Fruit fly (Drosophila melanogaster) whole organism, prepupa: ENCODE results near the gene CG8349.

Source experiments
- CG10669 ChIP-seq: fragments of 200-800 bp; sonication (Bioruptor generic); optimal IDR thresholded peaks from 3 replicates; lab custom pipeline; 2018; ENCODE audit warnings: missing biosample characterization, mild to moderate bottlenecking, missing genetic modification characterization, moderate library complexity
- CG11294 ChIP-seq: fragments of 200-800 bp; sonication (Bioruptor generic); IDR thresholded peaks from 2 replicates; pipeline ENCODE4 v1.3.6; 2022; ENCODE audit warnings: missing biosample characterization, missing genetic modification characterization
- CG11762 ChIP-seq: fragments of 200-800 bp; sonication (Bioruptor generic); optimal IDR thresholded peaks from 3 replicates; lab custom pipeline; 2016; ENCODE audit warnings: missing biosample characterization, missing genetic modification characterization; ENCODE audit not compliant: insufficient read depth
- CG11902 ChIP-seq: fragments of 200-800 bp; sonication (Bioruptor generic); optimal IDR thresholded peaks from 3 replicates; lab custom pipeline; 2016; ENCODE audit warnings: missing biosample characterization, missing genetic modification characterization
- CG16779 ChIP-seq: fragments of 200-800 bp; sonication (Bioruptor generic); optimal IDR thresholded peaks from 3 replicates; lab custom pipeline; 2017; ENCODE audit warnings: missing biosample characterization, mild to moderate bottlenecking, missing genetic modification characterization
- CG3032 ChIP-seq: fragments of 200-800 bp; optimal IDR thresholded peaks from 2 replicates; lab custom pipeline; 2019; ENCODE audit warnings: missing biosample characterization, mild to moderate bottlenecking, missing genetic modification characterization, moderate library complexity
- CG32006 ChIP-seq: fragments of 200-800 bp; sonication (Bioruptor generic); optimal IDR thresholded peaks from 3 replicates; lab custom pipeline; 2017; ENCODE audit warnings: missing biosample characterization, mild to moderate bottlenecking, missing genetic modification characterization
- CG34406 ChIP-seq: fragments of 200-800 bp; sonication (Bioruptor generic); optimal IDR thresholded peaks from 3 replicates; lab custom pipeline; 2016; ENCODE audit warnings: missing biosample characterization, missing genetic modification characterization
- CG3919 ChIP-seq: fragments of 200-800 bp; sonication (Bioruptor generic); optimal IDR thresholded peaks from 3 replicates; lab custom pipeline; 2016; ENCODE audit warnings: missing biosample characterization, missing genetic modification characterization
- CG4318 ChIP-seq: fragments of 200-800 bp; sonication (Bioruptor generic); optimal IDR thresholded peaks from 3 replicates; lab custom pipeline; 2017; ENCODE audit warnings: missing biosample characterization, mild to moderate bottlenecking, missing genetic modification characterization
- CG6163 ChIP-seq: fragments of 200-800 bp; sonication (Bioruptor generic); IDR thresholded peaks from 3 replicates; pipeline ENCODE4 v1.3.6; 2022; ENCODE audit warnings: missing biosample characterization, missing genetic modification characterization
- CG6276 ChIP-seq: fragments of 200-800 bp; sonication (Bioruptor generic); optimal IDR thresholded peaks from 2 replicates; lab custom pipeline; 2017; ENCODE audit warnings: missing biosample characterization, mild to moderate bottlenecking, missing genetic modification characterization
- CG6808 ChIP-seq: fragments of 200-800 bp; sonication (Bioruptor generic); optimal IDR thresholded peaks from 3 replicates; lab custom pipeline; 2017; ENCODE audit warnings: missing biosample characterization, missing genetic modification characterization, mild to moderate bottlenecking, moderate library complexity, missing genetic modification reagents
- CG6854 ChIP-seq: fragments of 200-800 bp; sonication (Bioruptor generic); optimal IDR thresholded peaks from 2 replicates; lab custom pipeline; 2017; ENCODE audit warnings: missing biosample characterization, mild to moderate bottlenecking, missing genetic modification characterization
- CG7368 ChIP-seq: fragments of 200-800 bp; sonication (Bioruptor generic); optimal IDR thresholded peaks from 3 replicates; lab custom pipeline; 2016; ENCODE audit warnings: missing biosample characterization, missing genetic modification characterization
- CG8119 ChIP-seq: fragments of 200-800 bp; sonication (Bioruptor generic); IDR thresholded peaks from 3 replicates; pipeline ENCODE4 v1.3.6; 2022; ENCODE audit warnings: missing biosample characterization, missing genetic modification characterization
- CG8319 ChIP-seq: fragments of 200-800 bp; sonication (Bioruptor generic); optimal IDR thresholded peaks from 3 replicates; lab custom pipeline; 2016; ENCODE audit warnings: missing biosample characterization, missing genetic modification characterization
- CG9139 ChIP-seq: fragments of 200-800 bp; sonication (Bioruptor generic); optimal IDR thresholded peaks from 3 replicates; lab custom pipeline; 2017; ENCODE audit warnings: missing biosample characterization, mild to moderate bottlenecking, missing genetic modification characterization
- Eip75B ChIP-seq: fragments of 200-800 bp; sonication (Bioruptor generic); optimal IDR thresholded peaks from 3 replicates; lab custom pipeline; 2016; ENCODE audit warnings: missing biosample characterization, missing genetic modification characterization
- Eip78C ChIP-seq: fragments of 200-800 bp; sonication (Bioruptor generic); peaks from one replicate; lab custom pipeline; 2016; ENCODE audit warnings: missing biosample characterization, missing genetic modification characterization
- Eip93F ChIP-seq: fragments of 200-800 bp; sonication (Bioruptor generic); optimal IDR thresholded peaks from 2 replicates; lab custom pipeline; 2016; ENCODE audit warnings: missing biosample characterization, mild to moderate bottlenecking, missing genetic modification characterization
- Ets96B ChIP-seq: fragments of 200-800 bp; optimal IDR thresholded peaks from 2 replicates; lab custom pipeline; 2019; ENCODE audit warnings: missing biosample characterization, mild to moderate bottlenecking, missing genetic modification characterization, moderate library complexity
- Gug ChIP-seq: fragments of 200-800 bp; sonication (Bioruptor generic); IDR thresholded peaks from 2 replicates; pipeline ENCODE4 v1.3.6; 2022; ENCODE audit warnings: missing biosample characterization, missing genetic modification characterization
- Hr38 ChIP-seq: sonication (Bioruptor generic); optimal IDR thresholded peaks from 2 replicates; lab custom pipeline; 2016; ENCODE audit warnings: missing biosample characterization, missing genetic modification characterization
- Hr39 ChIP-seq: fragments of 200-800 bp; sonication (Bioruptor generic); optimal IDR thresholded peaks from 2 replicates; lab custom pipeline; 2016; ENCODE audit warnings: missing biosample characterization, missing genetic modification characterization
- Hr4 ChIP-seq: fragments of 200-800 bp; sonication (Bioruptor generic); optimal IDR thresholded peaks from 3 replicates; lab custom pipeline; 2016; ENCODE audit warnings: missing biosample characterization, missing genetic modification characterization
- Lpt ChIP-seq: fragments of 200-800 bp; sonication (Bioruptor generic); optimal IDR thresholded peaks from 3 replicates; lab custom pipeline; 2016; ENCODE audit warnings: missing biosample characterization, missing genetic modification characterization
- Met ChIP-seq: fragments of 200-800 bp; sonication (Bioruptor generic); optimal IDR thresholded peaks from 3 replicates; lab custom pipeline; 2016; ENCODE audit warnings: missing biosample characterization, missing genetic modification characterization
- OdsH ChIP-seq: fragments of 200-800 bp; sonication (Bioruptor generic); optimal IDR thresholded peaks from 3 replicates; lab custom pipeline; 2016; ENCODE audit warnings: missing biosample characterization, missing genetic modification characterization
- Sox14 ChIP-seq: fragments of 200-800 bp; sonication (Bioruptor generic); optimal IDR thresholded peaks from 3 replicates; lab custom pipeline; 2016; ENCODE audit warnings: missing biosample characterization, missing genetic modification characterization
- Sox15 ChIP-seq: fragments of 200-800 bp; sonication (Bioruptor generic); optimal IDR thresholded peaks from 3 replicates; lab custom pipeline; 2016; ENCODE audit warnings: missing biosample characterization, missing genetic modification characterization
- achi ChIP-seq: fragments of 200-800 bp; sonication (Bioruptor generic); optimal IDR thresholded peaks from 3 replicates; lab custom pipeline; 2016; ENCODE audit warnings: missing biosample characterization, missing genetic modification characterization
- acj6 ChIP-seq: fragments of 200-800 bp; sonication (Bioruptor generic); optimal IDR thresholded peaks from 3 replicates; lab custom pipeline; 2016; ENCODE audit warnings: missing biosample characterization, missing genetic modification characterization
- cyc ChIP-seq: fragments of 200-800 bp; sonication (Bioruptor generic); optimal IDR thresholded peaks from 3 replicates; lab custom pipeline; 2016; ENCODE audit warnings: missing biosample characterization, missing genetic modification characterization
- dac ChIP-seq: fragments of 200-800 bp; sonication (Bioruptor generic); optimal IDR thresholded peaks from 2 replicates; lab custom pipeline; 2017; ENCODE audit warnings: missing biosample characterization, mild to moderate bottlenecking, missing genetic modification characterization
- dsx ChIP-seq: fragments of 200-800 bp; optimal IDR thresholded peaks from 3 replicates; lab custom pipeline; 2019; ENCODE audit warnings: missing biosample characterization, mild to moderate bottlenecking, missing genetic modification characterization, moderate library complexity; ENCODE audit not compliant: poor library complexity, severe bottlenecking
- esn ChIP-seq: fragments of 200-800 bp; sonication (Bioruptor generic); optimal IDR thresholded peaks from 2 replicates; lab custom pipeline; 2016; ENCODE audit warnings: missing biosample characterization, mild to moderate bottlenecking, missing genetic modification characterization, moderate library complexity
- fd59A ChIP-seq: fragments of 200-800 bp; sonication (Bioruptor generic); optimal IDR thresholded peaks from 2 replicates; lab custom pipeline; 2017; ENCODE audit warnings: missing biosample characterization, mild to moderate bottlenecking, missing genetic modification characterization, missing genetic modification reagents
- fd85E ChIP-seq: fragments of 200-800 bp; sonication (Bioruptor generic); optimal IDR thresholded peaks from 3 replicates; lab custom pipeline; 2016; ENCODE audit warnings: missing biosample characterization, missing genetic modification characterization
- fkh ChIP-seq: fragments of 200-800 bp; sonication (Bioruptor generic); optimal IDR thresholded peaks from 3 replicates; lab custom pipeline; 2017; ENCODE audit warnings: missing biosample characterization, mild to moderate bottlenecking, missing genetic modification characterization, moderate library complexity
- lz ChIP-seq: fragments of 200-800 bp; sonication (Bioruptor generic); optimal IDR thresholded peaks from 3 replicates; lab custom pipeline; 2016; ENCODE audit warnings: missing biosample characterization, missing genetic modification characterization
- net ChIP-seq: fragments of 200-800 bp; sonication (Bioruptor generic); optimal IDR thresholded peaks from 3 replicates; lab custom pipeline; 2016; ENCODE audit warnings: missing biosample characterization, missing genetic modification characterization
- pdm3 ChIP-seq: fragments of 200-800 bp; sonication (Bioruptor generic); optimal IDR thresholded peaks from 3 replicates; lab custom pipeline; 2016; ENCODE audit warnings: missing biosample characterization, missing genetic modification characterization
- salr ChIP-seq, 2 experiments: fragments of 200-800 bp; sonication (Bioruptor generic); optimal IDR thresholded peaks; 3 replicates each; lab custom pipeline; 2016 to 2018; ENCODE audit warnings: missing biosample characterization in 2 of 2, missing genetic modification characterization in 2 of 2, mild to moderate bottlenecking in 1 of 2
- spab ChIP-seq: fragments of 200-800 bp; sonication (Bioruptor generic); optimal IDR thresholded peaks from 2 replicates; lab custom pipeline; 2017; ENCODE audit warnings: missing biosample characterization, mild to moderate bottlenecking, missing genetic modification characterization, missing genetic modification reagents
- ss ChIP-seq, 2 experiments: fragments of 200-800 bp; sonication (Bioruptor generic); optimal IDR thresholded peaks; 2 replicates in 1 of 2; 3 replicates in 1 of 2; lab custom pipeline; 2017 to 2018; ENCODE audit warnings: mild to moderate bottlenecking in 2 of 2, missing biosample characterization in 2 of 2, missing genetic modification characterization in 2 of 2, moderate library complexity in 1 of 2
- svp ChIP-seq: fragments of 200-800 bp; sonication (Bioruptor generic); peaks from one replicate; lab custom pipeline; 2016; ENCODE audit warnings: missing biosample characterization, missing genetic modification characterization
- topi ChIP-seq: fragments of 200-800 bp; sonication (Bioruptor generic); optimal IDR thresholded peaks from 3 replicates; lab custom pipeline; 2016; ENCODE audit warnings: missing biosample characterization, missing genetic modification characterization
- vri ChIP-seq: fragments of 200-800 bp; sonication (Bioruptor generic); optimal IDR thresholded peaks from 3 replicates; lab custom pipeline; 2016; ENCODE audit warnings: missing biosample characterization, mild to moderate bottlenecking, missing genetic modification characterization

Gene CG8349

dm6 chr2L:8229134-8229533, 13.4 kb downstream of the CG8349 start (continued):
- no peak for TF ChIP-seq CG11762 (GFP tag; lab: Kevin White, UChicago)
- peak; percentile 66 for TF ChIP-seq Hr4
- TF ChIP-seq Ets96B (tag; lab: Kevin White, UChicago), result no peak
- TF ChIP-seq CG16779, result peak; percentile 26
- TF ChIP-seq net (GFP tag; lab: Kevin White, UChicago), result no peak
- TF ChIP-seq topi (GFP tag; lab: Kevin White, UChicago), result no peak
- no peak for TF ChIP-seq CG10669 (GFP tag; lab: Kevin White, UChicago)
- TF ChIP-seq fd85E, result no peak
- peak in 1 of 2 experiments; percentile 2 for TF ChIP-seq salr (GFP tag; optimal IDR thresholded peaks at IDR 0.05; lab: Kevin White, UChicago)
- TF ChIP-seq esn (GFP tag; lab: Kevin White, UChicago), result no peak
- no peak for TF ChIP-seq CG8319
- no peak for TF ChIP-seq OdsH (GFP tag; lab: Kevin White, UChicago)
- TF ChIP-seq CG34406, result no peak
- no peak for TF ChIP-seq vri (GFP tag; lab: Kevin White, UChicago)
- TF ChIP-seq achi, result no peak
- TF ChIP-seq spab (GFP tag; lab: Kevin White, UChicago), result no peak
- no peak for TF ChIP-seq CG3919 (GFP tag; lab: Kevin White, UChicago)
- TF ChIP-seq ss (GFP tag; optimal IDR thresholded peaks at IDR 0.05; lab: Kevin White, UChicago), result no peak
- TF ChIP-seq CG8119 (GFP tag; lab: Robert Waterston, UW), result peak; percentile 18; the same call in 2 of the 3 replicates
- TF ChIP-seq fd59A, result no peak
- peak; percentile 72 for TF ChIP-seq Gug (GFP tag; lab: Robert Waterston, UW)
- TF ChIP-seq Sox14 (GFP tag; lab: Kevin White, UChicago), result no peak
- no peak for TF ChIP-seq cyc (GFP tag; lab: Kevin White, UChicago)
- TF ChIP-seq CG6808 (GFP tag; lab: Kevin White, UChicago), result no peak
- TF ChIP-seq CG6276 (GFP tag; lab: Kevin White, UChicago), result no peak
- TF ChIP-seq acj6, result no peak
- TF ChIP-seq Eip78C, result no peak
- TF ChIP-seq Sox15, result no peak
- no peak for TF ChIP-seq CG6854 (GFP tag; lab: Kevin White, UChicago)
- TF ChIP-seq CG4318 (GFP tag; lab: Kevin White, UChicago), result peak; percentile 47
- TF ChIP-seq fkh (GFP tag; lab: Kevin White, UChicago), result peak; percentile 47
- TF ChIP-seq CG32006 (GFP tag; lab: Kevin White, UChicago), result peak; percentile 64

- TF ChIP-seq svp (peak; percentile 98), fd59A (peak; percentile 23), CG7368 (no peak), topi (GFP tag; lab: Kevin White, UChicago) (peak; percentile 83), CG4318 (GFP tag; lab: Kevin White, UChicago) (no peak), CG3919 (GFP tag; lab: Kevin White, UChicago) (peak; percentile 71), Sox15 (peak; percentile 14), Gug (GFP tag; lab: Robert Waterston, UW) (peak; percentile 84), CG11762 (GFP tag; lab: Kevin White, UChicago) (peak; percentile 42), fkh (GFP tag; lab: Kevin White, UChicago) (no peak), CG6163 (GFP tag; lab: Robert Waterston, UW) (peak; percentile 87), ss (GFP tag; optimal IDR thresholded peaks at IDR 0.05; lab: Kevin White, UChicago) (peak; percentile 51 to 79), pdm3 (GFP tag; lab: Kevin White, UChicago) (peak; percentile 56), fd85E (no peak), Eip75B (GFP tag; lab: Kevin White, UChicago) (peak; percentile 51), Eip78C (peak; percentile 92), dsx (GFP tag; lab: Kevin White, UChicago) (peak; percentile 71), CG3032 (tag; lab: Kevin White, UChicago) (peak; percentile 66), acj6 (peak; percentile 31), CG9139 (GFP tag; lab: Kevin White, UChicago) (no peak), Hr39 (GFP tag; lab: Kevin White, UChicago) (peak; percentile 69), lz (GFP tag; lab: Kevin White, UChicago) (peak; percentile 61), dac (GFP tag; lab: Kevin White, UChicago) (no peak), CG10669 (GFP tag; lab: Kevin White, UChicago) (peak; percentile 63), Hr38 (GFP tag; lab: Kevin White, UChicago) (no peak), CG11902 (GFP tag; lab: Kevin White, UChicago) (peak; percentile 58), Met (GFP tag; lab: Kevin White, UChicago) (peak; percentile 77), CG11294 (GFP tag; lab: Robert Waterston, UW) (peak; percentile 68; the same call in 1 of the 2 replicates), Eip93F (GFP tag; lab: Kevin White, UChicago) (no peak), spab (GFP tag; lab: Kevin White, UChicago) (no peak), CG6854 (GFP tag; lab: Kevin White, UChicago) (peak; percentile 8), Lpt (GFP tag; lab: Kevin White, UChicago) (no peak), Sox14 (GFP tag; lab: Kevin White, UChicago) (peak; percentile 67)
Observed at dm6 chr2L:8229628-8230027, 13.9 kb downstream of the CG8349 start.
